Fruit fly (Drosophila melanogaster) whole organism, embryonic: ENCODE data around the gene dgrn.

Experiments
- Atf-2 ChIP-seq: fragments of 200-800 bp; sonication (Bioruptor generic); optimal IDR thresholded peaks from 2 replicates; lab custom pipeline; 2016; ENCODE audit warnings: missing biosample characterization, missing genetic modification characterization
- BtbVII ChIP-seq: fragments of 200-800 bp; sonication (Bioruptor generic); optimal IDR thresholded peaks from 3 replicates; lab custom pipeline; 2017; ENCODE audit warnings: missing biosample characterization, mild to moderate bottlenecking, missing genetic modification characterization
- Bteb2 ChIP-seq: fragments of 200-800 bp; sonication (Bioruptor generic); optimal IDR thresholded peaks from 2 replicates; lab custom pipeline; 2016; ENCODE audit warnings: missing biosample characterization, missing genetic modification characterization
- CG10959 ChIP-seq: fragments of 200-800 bp; sonication (Bioruptor generic); IDR thresholded peaks from 2 replicates; pipeline ENCODE4 v1.3.6; 2022; ENCODE audit warnings: missing biosample characterization, missing genetic modification characterization
- CG10979 ChIP-seq: fragments of 200-800 bp; sonication (Bioruptor generic); optimal IDR thresholded peaks from 2 replicates; lab custom pipeline; 2018; ENCODE audit warnings: missing biosample characterization, mild to moderate bottlenecking, missing genetic modification characterization, moderate library complexity
- CG12236 ChIP-seq: fragments of 200-800 bp; sonication (Bioruptor generic); optimal IDR thresholded peaks from 2 replicates; lab custom pipeline; 2016; ENCODE audit warnings: missing biosample characterization, missing genetic modification characterization
- CG12942 ChIP-seq: fragments of 200-800 bp; sonication (Bioruptor generic); optimal IDR thresholded peaks from 3 replicates; lab custom pipeline; 2016; ENCODE audit warnings: missing biosample characterization, missing genetic modification characterization
- CG13775 ChIP-seq: fragments of 200-800 bp; sonication (Bioruptor generic); optimal IDR thresholded peaks from 3 replicates; lab custom pipeline; 2017; ENCODE audit warnings: missing biosample characterization, mild to moderate bottlenecking, missing genetic modification characterization
- CG16779 ChIP-seq: fragments of 200-800 bp; sonication (Bioruptor generic); IDR thresholded peaks from 2 replicates; pipeline ENCODE4 v1.3.6; 2022; ENCODE audit warnings: missing biosample characterization, missing genetic modification characterization
- CG18476 ChIP-seq: fragments of 200-800 bp; sonication (Bioruptor generic); optimal IDR thresholded peaks from 2 replicates; lab custom pipeline; 2016; ENCODE audit warnings: missing biosample characterization, mild to moderate bottlenecking, missing genetic modification characterization
- CG2116 ChIP-seq: fragments of 200-800 bp; sonication (Bioruptor generic); optimal IDR thresholded peaks from 3 replicates; lab custom pipeline; 2018; ENCODE audit warnings: missing biosample characterization, mild to moderate bottlenecking, missing genetic modification characterization
- CG33557 ChIP-seq: fragments of 200-800 bp; sonication (Bioruptor generic); optimal IDR thresholded peaks from 2 replicates; lab custom pipeline; 2019; ENCODE audit warnings: missing biosample characterization, mild to moderate bottlenecking, missing genetic modification characterization, moderate library complexity
- CG42726 ChIP-seq: fragments of 200-800 bp; sonication (Bioruptor generic); IDR thresholded peaks from 2 replicates; pipeline ENCODE4 v1.3.6; 2022; ENCODE audit warnings: missing biosample characterization, missing genetic modification characterization; ENCODE audit not compliant: partially characterized antibody
- CG43689 ChIP-seq: fragments of 200-800 bp; sonication (Bioruptor generic); IDR thresholded peaks from 2 replicates; pipeline ENCODE4 v1.3.6; 2022; ENCODE audit warnings: missing biosample characterization, missing genetic modification characterization
- CG4404 ChIP-seq: fragments of 200-800 bp; sonication (Bioruptor generic); IDR thresholded peaks from 2 replicates; pipeline ENCODE4 v1.3.6; 2022; ENCODE audit warnings: missing biosample characterization, missing genetic modification characterization
- CG6175 ChIP-seq: fragments of 200-800 bp; sonication (Bioruptor generic); IDR thresholded peaks from 3 replicates; pipeline ENCODE4 v1.3.6; 2022; ENCODE audit warnings: missing biosample characterization, missing genetic modification characterization
- CG6254 ChIP-seq: fragments of 200-800 bp; sonication (Bioruptor generic); optimal IDR thresholded peaks from 3 replicates; lab custom pipeline; 2017; ENCODE audit warnings: mild to moderate bottlenecking, missing biosample characterization, missing genetic modification reagents, missing genetic modification characterization
- CTCF ChIP-seq: fragments of 200-800 bp; sonication (Bioruptor generic); optimal IDR thresholded peaks from 2 replicates; lab custom pipeline; 2017; ENCODE audit warnings: missing biosample characterization, mild to moderate bottlenecking, missing genetic modification characterization, moderate library complexity
- D19A ChIP-seq: fragments of 200-800 bp; optimal IDR thresholded peaks from 3 replicates; lab custom pipeline; 2019; ENCODE audit warnings: missing biosample characterization, mild to moderate bottlenecking, missing genetic modification characterization, moderate library complexity
- Fer2 ChIP-seq: fragments of 200-800 bp; sonication (Bioruptor generic); optimal IDR thresholded peaks from 2 replicates; lab custom pipeline; 2018; ENCODE audit warnings: missing biosample characterization, mild to moderate bottlenecking, missing genetic modification characterization, moderate library complexity
- HLHmδ ChIP-seq: fragments of 200-800 bp; sonication (Bioruptor generic); optimal IDR thresholded peaks from 2 replicates; lab custom pipeline; 2018; ENCODE audit warnings: missing biosample characterization, mild to moderate bottlenecking, missing genetic modification characterization, moderate library complexity
- MTF-1 ChIP-seq: fragments of 200-800 bp; sonication (Bioruptor generic); optimal IDR thresholded peaks from 2 replicates; lab custom pipeline; 2018; ENCODE audit warnings: missing biosample characterization, mild to moderate bottlenecking, missing genetic modification characterization, borderline replicate concordance
- NC2α ChIP-seq: fragments of 200-800 bp; sonication (Bioruptor generic); optimal IDR thresholded peaks from 2 replicates; lab custom pipeline; 2016; ENCODE audit warnings: missing biosample characterization, missing genetic modification characterization
- abd-A ChIP-seq: fragments of 200-800 bp; sonication (Bioruptor generic); optimal IDR thresholded peaks from 3 replicates; lab custom pipeline; 2019; ENCODE audit warnings: missing biosample characterization, mild to moderate bottlenecking, missing genetic modification characterization, moderate library complexity
- al ChIP-seq: fragments of 200-800 bp; sonication (Bioruptor generic); IDR thresholded peaks from 2 replicates; pipeline ENCODE4 v1.3.6; 2022; ENCODE audit warnings: missing biosample characterization, missing genetic modification characterization
- amos ChIP-seq: fragments of 200-800 bp; sonication (Bioruptor generic); IDR thresholded peaks from 2 replicates; pipeline ENCODE4 v1.3.6; 2022; ENCODE audit warnings: missing biosample characterization, missing genetic modification characterization; ENCODE audit not compliant: partially characterized antibody
- aop ChIP-seq: fragments of 200-800 bp; sonication (Bioruptor generic); IDR thresholded peaks from 2 replicates; pipeline ENCODE4 v1.3.6; 2022; ENCODE audit warnings: missing biosample characterization, missing genetic modification characterization
- ash1 ChIP-seq: fragments of 200-800 bp; sonication (Bioruptor generic); optimal IDR thresholded peaks from 2 replicates; lab custom pipeline; 2018; ENCODE audit warnings: missing biosample characterization, mild to moderate bottlenecking, missing genetic modification characterization
- cato ChIP-seq: fragments of 200-800 bp; sonication (Bioruptor generic); optimal IDR thresholded peaks from 2 replicates; lab custom pipeline; 2016; ENCODE audit warnings: missing biosample characterization, missing genetic modification characterization, borderline replicate concordance
- da ChIP-seq: fragments of 200-800 bp; sonication (Bioruptor generic); optimal IDR thresholded peaks from 2 replicates; lab custom pipeline; 2016; ENCODE audit warnings: missing biosample characterization, missing genetic modification characterization
- emc ChIP-seq: fragments of 200-800 bp; sonication (Bioruptor generic); optimal IDR thresholded peaks from 2 replicates; lab custom pipeline; 2016; ENCODE audit warnings: missing biosample characterization, missing genetic modification characterization
- fu2 ChIP-seq: fragments of 200-800 bp; sonication (Bioruptor generic); optimal IDR thresholded peaks from 2 replicates; lab custom pipeline; 2016; ENCODE audit warnings: missing biosample characterization, missing genetic modification characterization
- gro ChIP-seq: fragments of 200-800 bp; sonication (Bioruptor generic); optimal IDR thresholded peaks from 2 replicates; lab custom pipeline; 2016; ENCODE audit warnings: missing biosample characterization, missing genetic modification characterization
- lilli ChIP-seq: fragments of 200-800 bp; sonication (Bioruptor generic); optimal IDR thresholded peaks from 3 replicates; lab custom pipeline; 2016; ENCODE audit warnings: missing biosample characterization, missing genetic modification characterization
- lmd ChIP-seq: fragments of 200-800 bp; sonication (Bioruptor generic); IDR thresholded peaks from 2 replicates; pipeline ENCODE4 v1.3.6; 2022; ENCODE audit warnings: missing biosample characterization, missing genetic modification characterization
- maf-S ChIP-seq: fragments of 200-800 bp; sonication (Bioruptor generic); optimal IDR thresholded peaks from 2 replicates; lab custom pipeline; 2016; ENCODE audit warnings: missing biosample characterization, missing genetic modification characterization
- pan ChIP-seq, 4 experiments: fragments of >200 bp in 3 of 4; fragments of 200-800 bp in 1 of 4; sonication (Bioruptor generic) in 1 of 4; optimal IDR thresholded peaks in 3 of 4; IDR thresholded peaks in 1 of 4; 2 replicates each; pipeline versions ENCODE4 v1.3.6 to Lab custom; 2017 to 2022; ENCODE audit warnings: missing biosample characterization in 2 of 4, missing genetic modification characterization in 2 of 4, mixed read lengths in 1 of 4
- pb ChIP-seq: fragments of 200-800 bp; sonication (Bioruptor generic); optimal IDR thresholded peaks from 3 replicates; lab custom pipeline; 2016; ENCODE audit warnings: missing biosample characterization, missing genetic modification characterization
- pita ChIP-seq: fragments of 200-800 bp; sonication (Bioruptor generic); optimal IDR thresholded peaks from 2 replicates; lab custom pipeline; 2017; ENCODE audit warnings: missing biosample characterization, mild to moderate bottlenecking, missing genetic modification characterization
- psq ChIP-seq: fragments of 200-800 bp; sonication (Bioruptor generic); optimal IDR thresholded peaks from 2 replicates; lab custom pipeline; 2017; ENCODE audit warnings: missing biosample characterization, missing genetic modification characterization
- ranshi ChIP-seq: fragments of 200-800 bp; sonication (Bioruptor generic); IDR thresholded peaks from 2 replicates; pipeline ENCODE4 v1.3.6; 2022; ENCODE audit warnings: missing biosample characterization, missing genetic modification characterization
- rib ChIP-seq: fragments of 200-800 bp; sonication (Bioruptor generic); IDR thresholded peaks from 2 replicates; pipeline ENCODE4 v1.3.6; 2022; ENCODE audit warnings: missing biosample characterization, missing genetic modification characterization
- sd ChIP-seq: fragments of 200-800 bp; sonication (Bioruptor generic); optimal IDR thresholded peaks from 3 replicates; lab custom pipeline; 2018; ENCODE audit warnings: missing biosample characterization, mild to moderate bottlenecking, missing genetic modification characterization, moderate library complexity
- sob ChIP-seq: fragments of 200-800 bp; sonication (Bioruptor generic); IDR thresholded peaks from 2 replicates; pipeline ENCODE4 v1.3.6; 2022; ENCODE audit warnings: missing biosample characterization, missing genetic modification characterization
- sr ChIP-seq: fragments of 200-800 bp; sonication (Bioruptor generic); IDR thresholded peaks from 3 replicates; pipeline ENCODE4 v1.3.6; 2022; ENCODE audit warnings: missing biosample characterization, missing genetic modification characterization
- trh ChIP-seq: fragments of 200-800 bp; sonication (Bioruptor generic); optimal IDR thresholded peaks from 2 replicates; lab custom pipeline; 2016; ENCODE audit warnings: missing biosample characterization, missing genetic modification characterization
- ttk ChIP-seq: fragments of 200-800 bp; sonication (Bioruptor generic); IDR thresholded peaks from 2 replicates; pipeline ENCODE4 v2.1.2; 2022; ENCODE audit warnings: missing biosample characterization, missing genetic modification characterization
- wek ChIP-seq: fragments of 200-800 bp; sonication (Bioruptor generic); optimal IDR thresholded peaks from 3 replicates; lab custom pipeline; 2018; ENCODE audit warnings: missing biosample characterization, mild to moderate bottlenecking, missing genetic modification characterization, moderate library complexity
- wor ChIP-seq: fragments of 200-800 bp; sonication (Bioruptor generic); IDR thresholded peaks from 2 replicates; pipeline ENCODE4 v1.3.6; 2022; ENCODE audit warnings: missing biosample characterization, missing genetic modification characterization

Gene dgrn

DNA sequence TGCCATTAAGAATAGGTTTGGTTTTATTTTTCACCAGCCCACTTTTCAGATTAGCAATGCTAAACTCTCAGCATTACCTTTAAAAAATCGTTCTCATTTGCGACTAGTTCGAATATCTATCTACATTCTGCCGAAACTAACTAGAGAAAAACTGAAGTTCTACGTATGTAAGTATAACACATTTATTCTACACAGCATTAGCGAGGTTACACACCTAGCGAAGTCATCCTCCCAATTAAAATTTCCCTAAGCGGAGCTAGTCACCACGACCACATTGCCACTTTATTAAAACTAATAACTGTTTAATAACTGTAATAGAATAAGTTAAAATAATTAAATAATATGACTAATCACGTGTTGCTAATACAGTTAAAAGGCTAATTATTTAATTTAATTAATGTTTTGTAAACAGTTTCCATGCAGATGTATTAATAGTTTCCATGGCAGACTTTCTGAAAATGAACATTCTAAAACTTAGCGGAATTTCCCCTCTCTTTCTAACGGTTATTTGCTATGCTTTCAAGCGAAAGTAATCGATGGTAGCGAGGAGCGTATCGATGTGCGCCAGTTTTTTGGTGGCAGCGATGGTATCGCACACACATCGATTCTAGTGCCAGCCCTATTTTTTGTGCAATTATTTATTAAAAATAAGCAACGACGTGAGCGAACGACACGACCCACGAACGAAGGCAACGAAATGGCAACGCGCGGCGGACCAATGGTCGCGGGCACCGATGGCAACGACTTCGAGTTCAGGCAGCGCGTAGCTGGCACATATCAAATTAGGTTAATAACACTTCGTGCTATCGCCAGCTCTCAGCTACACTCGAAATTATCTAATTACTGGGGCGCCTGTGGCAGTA, 45.5 kb upstream of the dgrn start, which contains the start of gene jagn (continued):
- TF ChIP-seq pan (optimal IDR thresholded peaks at IDR 0.05; lab: Kevin White, UChicago) (no peak), pan (GFP tag; optimal IDR thresholded peaks at IDR 0.05 in 1 of 2, IDR thresholded peaks at IDR 0.05 in 1 of 2) (peak in 1 of 2 experiments; percentile 63), CG42726 (peak; percentile 100), abd-A (tag; lab: Kevin White, UChicago) (peak; percentile 81), ranshi (GFP tag; lab: Robert Waterston, UW) (peak; percentile 70), Atf-2 (GFP tag; lab: Kevin White, UChicago) (peak; percentile 17), fu2 (GFP tag; lab: Kevin White, UChicago) (peak; percentile 41), CG12236 (GFP tag; lab: Kevin White, UChicago) (no peak), CG10979 (peak; percentile 31), NC2α (GFP tag; lab: Kevin White, UChicago) (no peak), lmd (GFP tag; lab: Robert Waterston, UW) (peak; percentile 51; the same call in 1 of the 2 replicates), emc (GFP tag; lab: Kevin White, UChicago) (peak; percentile 24), wek (GFP tag; lab: Kevin White, UChicago) (no peak), MTF-1 (GFP tag; lab: Kevin White, UChicago) (peak; percentile 65), pita (peak; percentile 95), HLHmδ (GFP tag; lab: Kevin White, UChicago) (no peak), CG10959 (GFP tag; lab: Robert Waterston, UW) (no peak), CG12942 (GFP tag; lab: Kevin White, UChicago) (no peak), lilli (peak; percentile 82), CG6254 (GFP tag; lab: Kevin White, UChicago) (peak; percentile 12), sd (tag; lab: Kevin White, UChicago) (no peak), sr (no peak), CG16779 (GFP tag; lab: Robert Waterston, UW) (0 out of 2 replicates have a peak, but pooled peaks have one; percentile 27), CG33557 (GFP tag; lab: Kevin White, UChicago) (peak; percentile 23), CTCF (GFP tag; lab: Kevin White, UChicago) (peak; percentile 82), Fer2 (no peak), maf-S (GFP tag; lab: Kevin White, UChicago) (peak; percentile 46), CG6175 (GFP tag; lab: Robert Waterston, UW) (0 out of 3 replicates have a peak, but pooled peaks have one; percentile 43), pb (GFP tag; lab: Kevin White, UChicago) (peak; percentile 14), CG4404 (GFP tag; lab: Robert Waterston, UW) (peak; percentile 28; the same call in 1 of the 2 replicates), Bteb2 (GFP tag; lab: Kevin White, UChicago) (peak; percentile 19), ash1 (no peak), trh (GFP tag; lab: Kevin White, UChicago) (no peak), CG43689 (GFP tag; lab: Robert Waterston, UW) (no peak), aop (GFP tag; lab: Robert Waterston, UW) (no peak), da (GFP tag; lab: Kevin White, UChicago) (peak; percentile 14), cato (no peak), al (GFP tag; lab: Robert Waterston, UW) (peak; percentile 61), CG18476 (peak; percentile 23), wor (GFP tag; lab: Robert Waterston, UW) (no peak), sob (GFP tag; lab: Robert Waterston, UW) (peak; percentile 72; the same call in 1 of the 2 replicates), rib (GFP tag; lab: Robert Waterston, UW) (peak; percentile 55; the same call in 1 of the 2 replicates), D19A (tag; lab: Kevin White, UChicago) (peak; percentile 11), CG2116 (GFP tag; lab: Kevin White, UChicago) (peak; percentile 76), gro (GFP tag; lab: Kevin White, UChicago) (peak; percentile 78), BtbVII (GFP tag; lab: Kevin White, UChicago) (no peak), ttk (GFP tag; lab: Robert Waterston, UW) (peak; percentile 58), CG13775 (GFP tag; lab: Kevin White, UChicago) (peak; percentile 68), amos (GFP tag; lab: Robert Waterston, UW) (peak; percentile 100), psq (GFP tag; lab: Kevin White, UChicago) (peak; percentile 31)
